Worm (Caenorhabditis elegans) whole organism, late embryonic: Measurements from ENCODE around the gene F34H10.3.

ENCODE experiments used
- C08G9.2 ChIP-seq: sonication (generic microtip); optimal IDR thresholded peaks from 2 replicates; lab custom pipeline; 2016; ENCODE audit warnings: mild to moderate bottlenecking, missing genetic modification characterization, moderate library complexity, missing compliant biosample characterization
- C38D4.7 ChIP-seq: fragments of 200-800 bp; sonication (Bioruptor generic); optimal IDR thresholded peaks from 2 replicates; lab custom pipeline; 2018; ENCODE audit warnings: mild to moderate bottlenecking, missing genetic modification characterization, moderate library complexity, missing compliant biosample characterization
- F13H6.1 ChIP-seq: sonication (generic microtip); optimal IDR thresholded peaks from 2 replicates; lab custom pipeline; 2016; ENCODE audit warnings: missing genetic modification characterization, missing compliant biosample characterization
- K09A11.1 ChIP-seq: sonication (generic microtip); optimal IDR thresholded peaks from 2 replicates; lab custom pipeline; 2017; ENCODE audit warnings: antibody characterized with exemption, mild to moderate bottlenecking, missing genetic modification characterization, missing compliant biosample characterization; ENCODE audit not compliant: insufficient read depth
- T23F11.4 ChIP-seq: fragments of 200-800 bp; sonication (Bioruptor generic); optimal IDR thresholded peaks from 2 replicates; lab custom pipeline; 2018; ENCODE audit warnings: mild to moderate bottlenecking, missing genetic modification characterization, missing compliant biosample characterization
- ahr-1 ChIP-seq: sonication (generic microtip); optimal IDR thresholded peaks from 2 replicates; lab custom pipeline; 2016; ENCODE audit warnings: missing genetic modification characterization, missing compliant biosample characterization
- ceh-14 ChIP-seq: sonication (generic microtip); optimal IDR thresholded peaks from 2 replicates; lab custom pipeline; 2016; ENCODE audit warnings: missing genotype, missing genetic modification characterization, missing compliant biosample characterization
- ceh-18 ChIP-seq: sonication (generic microtip); optimal IDR thresholded peaks from 2 replicates; lab custom pipeline; 2016; ENCODE audit warnings: missing genetic modification characterization, missing compliant biosample characterization
- ceh-19 ChIP-seq: fragments of 200-800 bp; sonication (Bioruptor generic); optimal IDR thresholded peaks from 2 replicates; lab custom pipeline; 2018; ENCODE audit warnings: mild to moderate bottlenecking, missing genetic modification characterization, missing compliant biosample characterization
- ceh-2 ChIP-seq: sonication (generic microtip); optimal IDR thresholded peaks from 2 replicates; lab custom pipeline; 2016; ENCODE audit warnings: missing genotype, missing genetic modification characterization, missing compliant biosample characterization
- ceh-22 ChIP-seq: sonication (generic microtip); optimal IDR thresholded peaks from 2 replicates; lab custom pipeline; 2017; ENCODE audit warnings: missing biosample characterization, missing genetic modification characterization
- ceh-30 ChIP-seq: fragments of 150-350 bp; optimal IDR thresholded peaks from 2 replicates; lab custom pipeline; 2014; ENCODE audit warnings: missing biosample characterization, missing genetic modification characterization
- ceh-45 ChIP-seq: fragments of 200-800 bp; sonication (Bioruptor generic); IDR thresholded peaks from 2 replicates; pipeline ENCODE4 v1.3.6; 2022; ENCODE audit warnings: missing genetic modification reagents, missing genetic modification characterization, missing compliant biosample characterization
- ceh-48 ChIP-seq: sonication (generic microtip); optimal IDR thresholded peaks from 2 replicates; lab custom pipeline; 2016; ENCODE audit warnings: missing genetic modification characterization, inconsistent platforms, missing compliant biosample characterization
- ceh-6 ChIP-seq: fragments of 200-800 bp; sonication (Bioruptor generic); optimal IDR thresholded peaks from 2 replicates; lab custom pipeline; 2018; ENCODE audit warnings: mild to moderate bottlenecking, missing genetic modification characterization, missing compliant biosample characterization
- ceh-9 ChIP-seq: sonication (generic microtip); optimal IDR thresholded peaks from 2 replicates; lab custom pipeline; 2016; ENCODE audit warnings: mild to moderate bottlenecking, missing genetic modification characterization, inconsistent platforms, missing compliant biosample characterization
- elt-2 ChIP-seq: sonication (generic microtip); optimal IDR thresholded peaks from 2 replicates; lab custom pipeline; 2016; ENCODE audit warnings: missing genetic modification reagents, missing genetic modification characterization, missing compliant biosample characterization
- ets-4 ChIP-seq: sonication (generic microtip); optimal IDR thresholded peaks from 2 replicates; lab custom pipeline; 2016; ENCODE audit warnings: missing genetic modification characterization, missing compliant biosample characterization
- eyg-1 ChIP-seq: sonication (generic microtip); optimal IDR thresholded peaks from 2 replicates; lab custom pipeline; 2016; ENCODE audit warnings: missing genotype, missing genetic modification characterization, missing compliant biosample characterization
- fkh-6 ChIP-seq: sonication (generic microtip); optimal IDR thresholded peaks from 2 replicates; lab custom pipeline; 2016; ENCODE audit warnings: missing genetic modification characterization, missing compliant biosample characterization
- hlh-13 ChIP-seq: fragments of 200-800 bp; sonication (Bioruptor generic); optimal IDR thresholded peaks from 2 replicates; lab custom pipeline; 2018; ENCODE audit warnings: mild to moderate bottlenecking, missing genetic modification characterization, missing compliant biosample characterization
- hlh-30 ChIP-seq: sonication (generic microtip); optimal IDR thresholded peaks from 2 replicates; lab custom pipeline; 2017; ENCODE audit warnings: antibody characterized with exemption, missing genetic modification characterization, missing compliant biosample characterization; ENCODE audit not compliant: insufficient read depth
- lin-11 ChIP-seq: fragments of 200-800 bp; sonication (Bioruptor generic); optimal IDR thresholded peaks from 2 replicates; lab custom pipeline; 2018; ENCODE audit warnings: mild to moderate bottlenecking, missing genetic modification characterization, missing compliant biosample characterization
- madf-2 ChIP-seq: sonication (generic microtip); optimal IDR thresholded peaks from 2 replicates; lab custom pipeline; 2017; ENCODE audit warnings: missing genetic modification characterization, missing compliant biosample characterization
- mec-3 ChIP-seq: sonication (generic microtip); optimal IDR thresholded peaks from 2 replicates; lab custom pipeline; 2016; ENCODE audit warnings: borderline replicate concordance, missing genetic modification characterization, missing compliant biosample characterization
- nfya-1 ChIP-seq: sonication (generic microtip); optimal IDR thresholded peaks from 2 replicates; lab custom pipeline; 2017; ENCODE audit warnings: missing genetic modification characterization, mild to moderate bottlenecking, missing compliant biosample characterization, antibody characterized with exemption, moderate library complexity
- nhr-232 ChIP-seq: sonication (generic microtip); optimal IDR thresholded peaks from 2 replicates; lab custom pipeline; 2016; ENCODE audit warnings: missing genetic modification characterization, missing compliant biosample characterization
- pat-9 ChIP-seq: fragments of 200-800 bp; sonication (Bioruptor generic); optimal IDR thresholded peaks from 2 replicates; lab custom pipeline; 2018; ENCODE audit warnings: mild to moderate bottlenecking, missing genetic modification characterization, moderate library complexity, missing compliant biosample characterization
- pha-2 ChIP-seq: sonication (generic microtip); optimal IDR thresholded peaks from 2 replicates; lab custom pipeline; 2017; ENCODE audit warnings: mild to moderate bottlenecking, missing genetic modification characterization, missing compliant biosample characterization
- pha-4 ChIP-seq: fragments of 150-350 bp; optimal IDR thresholded peaks from 2 replicates; lab custom pipeline; 2018; ENCODE audit warnings: missing biosample characterization, missing genetic modification reagents, missing genetic modification characterization
- ref-2 ChIP-seq: sonication (generic microtip); optimal IDR thresholded peaks from 2 replicates; lab custom pipeline; 2016; ENCODE audit warnings: missing genetic modification characterization, missing compliant biosample characterization
- unc-55 ChIP-seq: sonication (generic microtip); optimal IDR thresholded peaks from 2 replicates; lab custom pipeline; 2017; ENCODE audit warnings: missing biosample characterization, missing genetic modification reagents, missing genetic modification characterization
- unc-86 ChIP-seq: sonication (generic microtip); optimal IDR thresholded peaks from 2 replicates; lab custom pipeline; 2016; ENCODE audit warnings: missing genetic modification characterization, missing compliant biosample characterization
- zip-5 ChIP-seq: sonication (generic microtip); optimal IDR thresholded peaks from 2 replicates; lab custom pipeline; 2016; ENCODE audit warnings: missing genetic modification characterization, missing compliant biosample characterization

Gene F34H10.3

ce11 chrX:9602625-9603024 is 32.2 kb downstream of the F34H10.3 start:
- TF ChIP-seq T23F11.4 = no peak
- TF ChIP-seq, all 69 proteins: peak for 0

ce11 chrX:9597299-9597698 is 37.5 kb downstream of the F34H10.3 start:
- TF ChIP-seq ceh-18 (tag; lab: Kevin White, UChicago) = no peak
- TF ChIP-seq hlh-30 = no peak
- TF ChIP-seq mec-3 (tag; lab: Kevin White, UChicago) = no peak
- TF ChIP-seq pha-2 (tag; lab: Kevin White, UChicago) = no peak

- no peak for TF ChIP-seq fkh-6 (tag; lab: Kevin White, UChicago)
- TF ChIP-seq ceh-2 (tag; lab: Kevin White, UChicago) = no peak
- TF ChIP-seq ceh-45 (GFP tag; lab: Robert Waterston, UW) = no peak
- TF ChIP-seq nhr-232 = no peak
- TF ChIP-seq nfya-1 (tag; lab: Kevin White, UChicago) = no peak
- TF ChIP-seq K09A11.1 (tag; lab: Kevin White, UChicago) = no peak
- no peak for TF ChIP-seq ceh-6 (GFP tag; lab: Kevin White, UChicago)
- TF ChIP-seq pat-9 (tag; lab: Kevin White, UChicago) = no peak
Observed at ce11 chrX:9589123-9589522, 45.7 kb downstream of the F34H10.3 start, which contains the start of gene del-8. del-8 (plus strand) TSS chrX:9589423.

- TF ChIP-seq F13H6.1 (tag; lab: Kevin White, UChicago) (no peak), ceh-22 (tag; lab: Kevin White, UChicago) (no peak), eyg-1 (tag; lab: Kevin White, UChicago) (no peak), ceh-19 (GFP tag; lab: Kevin White, UChicago) (no peak), unc-86 (tag; lab: Kevin White, UChicago) (no peak), ahr-1 (tag; lab: Kevin White, UChicago) (no peak), pha-4 (tag; lab: Kevin White, UChicago) (no peak), ceh-14 (tag; lab: Kevin White, UChicago) (no peak), elt-2 (tag; lab: Kevin White, UChicago) (no peak), ceh-48 (tag; lab: Kevin White, UChicago) (no peak), lin-11 (tag; lab: Kevin White, UChicago) (no peak), ceh-9 (no peak), C38D4.7 (no peak)
- TF ChIP-seq, all 69 proteins: peak for 0
Observed at ce11 chrX:9587642-9588041, 47.2 kb downstream of the F34H10.3 start, which contains the start of gene gpx-3. gpx-3 (plus strand) TSS chrX:9587942.

ce11 chrX:9585584-9586166 is 49.1 kb downstream of the F34H10.3 start:
- no peak for TF ChIP-seq K09A11.1 (tag; lab: Kevin White, UChicago)
- TF ChIP-seq ref-2 (tag; lab: Kevin White, UChicago) = no peak
- TF ChIP-seq madf-2 (tag; lab: Kevin White, UChicago) = no peak
- TF ChIP-seq ceh-22 (tag; lab: Kevin White, UChicago) = no peak
- no peak for TF ChIP-seq hlh-13 (GFP tag; lab: Kevin White, UChicago)
- TF ChIP-seq unc-55 = no peak
- no peak for TF ChIP-seq ets-4 (tag; lab: Kevin White, UChicago)
- no peak for TF ChIP-seq zip-5 (tag; lab: Kevin White, UChicago)
- TF ChIP-seq ceh-30 (tag; lab: Kevin White, UChicago) = no peak
- TF ChIP-seq pha-2 (tag; lab: Kevin White, UChicago) = no peak
- no peak for TF ChIP-seq nfya-1 (tag; lab: Kevin White, UChicago)
- TF ChIP-seq fkh-6 (tag; lab: Kevin White, UChicago) = no peak
- TF ChIP-seq C08G9.2 = no peak
